Fruit fly (Drosophila melanogaster): Measurements from ENCODE around the gene CG16736.

CG16736 gene

DNA sequence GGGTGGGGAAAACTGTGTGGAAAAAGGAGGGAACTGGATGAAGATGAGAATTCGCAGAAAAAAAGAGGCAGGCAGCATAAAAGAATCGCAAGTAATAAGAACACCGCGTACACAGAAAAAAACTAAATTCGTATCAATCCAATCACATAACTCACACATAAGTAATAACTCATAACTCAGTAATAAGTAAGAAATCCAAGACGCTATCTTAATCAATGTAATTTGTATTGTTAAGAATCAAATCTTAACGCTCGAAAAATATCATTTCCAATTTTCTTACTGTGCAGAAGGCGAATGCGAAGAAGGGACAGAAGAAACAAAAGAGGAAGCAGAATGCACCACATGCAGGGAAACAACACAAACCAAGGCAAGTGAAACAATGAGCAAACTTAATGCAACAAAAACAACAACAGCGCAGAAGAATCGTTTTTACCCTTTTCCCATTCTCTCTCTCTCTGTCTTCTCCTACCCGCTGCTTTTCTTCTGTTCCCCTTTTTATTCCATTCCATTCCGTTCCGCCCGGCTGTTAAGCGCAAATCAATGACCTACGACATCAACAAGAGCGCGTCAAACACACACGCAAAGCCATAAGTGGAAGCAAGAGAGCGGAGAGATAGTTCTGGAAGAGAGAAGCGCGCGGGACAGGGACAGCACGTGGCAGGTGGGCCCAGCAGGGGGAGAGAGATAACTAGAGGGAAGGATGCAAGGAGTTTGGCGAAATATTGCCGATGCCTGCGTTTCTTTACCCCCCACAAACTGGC lies 28.3 kb downstream of the CG16736 start (continued):
- peak; percentile 100 for TF ChIP-seq CG3032 (tag; optimal IDR thresholded peaks at IDR 0.05)
- TF ChIP-seq ss (GFP tag; optimal IDR thresholded peaks at IDR 0.05): peak; percentile 99
- TF ChIP-seq Ets21C (GFP tag; optimal IDR thresholded peaks at IDR 0.05): peak; percentile 98
- peak; percentile 99 for TF ChIP-seq esn (GFP tag; optimal IDR thresholded peaks at IDR 0.05)
- TF ChIP-seq topi (GFP tag; optimal IDR thresholded peaks at IDR 0.05): peak; percentile 99
- peak; percentile 99 for TF ChIP-seq Met (GFP tag; optimal IDR thresholded peaks at IDR 0.05)
- peak; percentile 99 for TF ChIP-seq CG9139 (GFP tag; optimal IDR thresholded peaks at IDR 0.05)
- TF ChIP-seq eg (GFP tag; IDR thresholded peaks at IDR 0.05): peak; percentile 95
- peak; percentile 91 for TF ChIP-seq CG6276 (GFP tag; optimal IDR thresholded peaks at IDR 0.05)
- peak; percentile 99 for TF ChIP-seq lz (GFP tag; optimal IDR thresholded peaks at IDR 0.05)
- peak; percentile 100 for TF ChIP-seq CG10631 (GFP tag; optimal IDR thresholded peaks at IDR 0.05)
- peak; percentile 99 for TF ChIP-seq CG6163 (GFP tag; IDR thresholded peaks at IDR 0.05)
- peak; percentile 99 for TF ChIP-seq CG6792 (GFP tag; optimal IDR thresholded peaks at IDR 0.05)
- TF ChIP-seq cyc (GFP tag; optimal IDR thresholded peaks at IDR 0.05): peak; percentile 99
- TF ChIP-seq fd85E (GFP tag; optimal IDR thresholded peaks at IDR 0.05): peak; percentile 97
- TF ChIP-seq Eip75B (GFP tag; optimal IDR thresholded peaks at IDR 0.05): peak; percentile 100
- peak; percentile 99 for TF ChIP-seq CG3919 (GFP tag; optimal IDR thresholded peaks at IDR 0.05)
- peak; percentile 99 for TF ChIP-seq pdm3 (GFP tag; optimal IDR thresholded peaks at IDR 0.05)
- peak; percentile 98 for TF ChIP-seq CG6854 (GFP tag; optimal IDR thresholded peaks at IDR 0.05)
- peak; percentile 99 for TF ChIP-seq OdsH (GFP tag; optimal IDR thresholded peaks at IDR 0.05)
- peak; percentile 99 for TF ChIP-seq CG1621 (tag; optimal IDR thresholded peaks at IDR 0.05)

DNA sequence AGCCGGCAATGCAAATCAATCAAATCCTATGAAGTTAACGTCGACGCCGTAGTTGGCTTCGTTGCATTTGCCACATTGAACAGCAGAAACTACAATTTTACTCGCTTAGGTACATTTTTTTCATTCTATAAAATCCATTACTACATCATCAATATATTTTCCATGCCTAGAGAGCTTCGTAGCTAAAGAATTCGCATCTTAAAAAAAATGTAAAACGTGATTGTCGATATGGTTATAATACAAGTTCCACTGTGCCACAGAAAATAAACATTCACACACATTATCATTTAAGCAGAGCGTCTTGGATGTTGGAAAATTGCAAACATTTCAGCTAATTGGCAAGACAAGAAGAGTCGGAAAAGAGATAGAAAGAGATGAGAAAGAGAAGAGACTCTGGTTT lies 29.6 kb downstream of the CG16736 start:
- no peak for TF ChIP-seq vri (GFP tag; optimal IDR thresholded peaks at IDR 0.05)
- no peak for TF ChIP-seq topi (GFP tag; optimal IDR thresholded peaks at IDR 0.05)
- TF ChIP-seq CG8119 (GFP tag; IDR thresholded peaks at IDR 0.05): peak; percentile 44; the same call in 2 of the 3 replicates
- peak; percentile 8 for TF ChIP-seq Sox14 (GFP tag; optimal IDR thresholded peaks at IDR 0.05)
- TF ChIP-seq Hr4 (GFP tag; optimal IDR thresholded peaks at IDR 0.05): peak; percentile 54
- peak; percentile 82 for TF ChIP-seq CG15336 (GFP tag; IDR thresholded peaks at IDR 0.05)
- TF ChIP-seq spab (GFP tag; optimal IDR thresholded peaks at IDR 0.05): no peak
- TF ChIP-seq pdm3 (GFP tag; optimal IDR thresholded peaks at IDR 0.05): peak; percentile 36
- TF ChIP-seq Eip93F (GFP tag; optimal IDR thresholded peaks at IDR 0.05): no peak
- no peak for TF ChIP-seq CG10669 (GFP tag; optimal IDR thresholded peaks at IDR 0.05)
- TF ChIP-seq lz (GFP tag; optimal IDR thresholded peaks at IDR 0.05): no peak
- peak; percentile 67 for TF ChIP-seq Eip78C (GFP tag)
- no peak for TF ChIP-seq cyc (GFP tag; optimal IDR thresholded peaks at IDR 0.05)
- peak; percentile 71 for TF ChIP-seq eg (GFP tag; IDR thresholded peaks at IDR 0.05)
- TF ChIP-seq Lpt (GFP tag; optimal IDR thresholded peaks at IDR 0.05): peak; percentile 37
- peak; percentile 9 for TF ChIP-seq OdsH (GFP tag; optimal IDR thresholded peaks at IDR 0.05)
- TF ChIP-seq Gug (GFP tag; IDR thresholded peaks at IDR 0.05): peak; percentile 31; the same call in 1 of the 2 replicates

DNA sequence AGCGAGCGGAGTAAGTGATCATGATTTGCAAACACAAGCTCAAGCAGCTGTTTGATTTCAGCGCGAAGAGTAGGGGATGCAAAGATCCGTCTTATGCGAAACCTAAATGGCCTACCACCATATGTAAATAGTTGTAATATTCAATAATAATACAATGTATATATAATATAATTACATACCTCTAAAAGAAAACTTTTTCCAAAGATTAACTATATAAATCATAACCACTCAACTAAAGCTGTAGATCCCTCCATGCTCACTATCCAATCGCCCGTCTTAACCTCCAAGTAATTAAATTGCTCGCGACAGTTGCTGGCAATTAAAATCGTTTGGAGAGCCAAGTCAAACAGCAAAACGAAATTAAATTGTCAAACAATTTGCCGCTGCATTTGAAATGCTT lies 30.2 kb downstream of the CG16736 start:
- TF ChIP-seq CG6163 (GFP tag; IDR thresholded peaks at IDR 0.05) (peak; percentile 94), Eip93F (GFP tag; optimal IDR thresholded peaks at IDR 0.05) (peak; percentile 46), CG8119 (GFP tag; IDR thresholded peaks at IDR 0.05) (peak; percentile 95), spab (GFP tag; optimal IDR thresholded peaks at IDR 0.05) (peak; percentile 78), CG8632 (GFP tag; optimal IDR thresholded peaks at IDR 0.05) (peak; percentile 85), eg (GFP tag; IDR thresholded peaks at IDR 0.05) (peak; percentile 96), OdsH (GFP tag; optimal IDR thresholded peaks at IDR 0.05) (peak; percentile 91), dac (GFP tag; optimal IDR thresholded peaks at IDR 0.05) (peak; percentile 84), Ets96B (tag; optimal IDR thresholded peaks at IDR 0.05) (peak; percentile 83), dsx (GFP tag; optimal IDR thresholded peaks at IDR 0.05; ENCODE audit: poor library complexity, severe bottlenecking) (no peak), CG4318 (GFP tag; optimal IDR thresholded peaks at IDR 0.05) (peak; percentile 84), Hr4 (GFP tag; optimal IDR thresholded peaks at IDR 0.05) (peak; percentile 85), CG3919 (GFP tag; optimal IDR thresholded peaks at IDR 0.05) (peak; percentile 90), CG8319 (GFP tag; optimal IDR thresholded peaks at IDR 0.05) (peak; percentile 77), CG1621 (tag; optimal IDR thresholded peaks at IDR 0.05) (peak; percentile 61), Sox14 (GFP tag; optimal IDR thresholded peaks at IDR 0.05) (peak; percentile 63), Blimp-1 (GFP tag; optimal IDR thresholded peaks at IDR 0.05) (peak; percentile 40), CG6792 (GFP tag; optimal IDR thresholded peaks at IDR 0.05) (peak; percentile 80), Met (GFP tag; optimal IDR thresholded peaks at IDR 0.05) (peak; percentile 76), CG15336 (GFP tag; IDR thresholded peaks at IDR 0.05) (peak; percentile 96), CG11902 (GFP tag; optimal IDR thresholded peaks at IDR 0.05) (peak; percentile 72), Hr38 (GFP tag; optimal IDR thresholded peaks at IDR 0.05) (no peak), Sox15 (GFP tag; optimal IDR thresholded peaks at IDR 0.05) (peak; percentile 67), Eip75B (GFP tag; optimal IDR thresholded peaks at IDR 0.05) (peak; percentile 58), Ets21C (GFP tag; optimal IDR thresholded peaks at IDR 0.05) (peak; percentile 35), pdm3 (GFP tag; optimal IDR thresholded peaks at IDR 0.05) (peak; percentile 71), salr (GFP tag; optimal IDR thresholded peaks at IDR 0.05) (peak; percentile 52 to 54), CG11294 (GFP tag; IDR thresholded peaks at IDR 0.05) (peak; percentile 92)
